Worm (Caenorhabditis elegans) whole organism, mixed stage, embryonic: Measurements from ENCODE around the gene srw-62.

ENCODE experiments used
- elt-3 ChIP-seq: fragments of 150-350 bp; optimal IDR thresholded peaks from 2 replicates; lab custom pipeline; 2014; ENCODE audit warnings: missing biosample characterization, missing genetic modification characterization
- lsy-2 ChIP-seq: fragments of 150-350 bp; optimal IDR thresholded peaks from 2 replicates; lab custom pipeline; 2014; ENCODE audit warnings: missing biosample characterization, missing genetic modification characterization
- nhr-12 ChIP-seq: fragments of 150-350 bp; optimal IDR thresholded peaks from 2 replicates; lab custom pipeline; 2014; ENCODE audit warnings: missing biosample characterization, missing genetic modification characterization
- nhr-28 ChIP-seq: fragments of 150-350 bp; optimal IDR thresholded peaks from 2 replicates; lab custom pipeline; 2014; ENCODE audit warnings: missing biosample characterization, missing genetic modification characterization
- sptf-1 ChIP-seq: sonication (generic microtip); optimal IDR thresholded peaks from 2 replicates; lab custom pipeline; 2017; ENCODE audit warnings: mild to moderate bottlenecking, missing genetic modification characterization, moderate library complexity, missing compliant biosample characterization
- unc-120 ChIP-seq: sonication (generic microtip); optimal IDR thresholded peaks from 2 replicates; lab custom pipeline; 2017; ENCODE audit warnings: missing genetic modification characterization, missing compliant biosample characterization; ENCODE audit not compliant: poor library complexity, severe bottlenecking
- unc-62 ChIP-seq: fragments of 150-350 bp; optimal IDR thresholded peaks from 2 replicates; lab custom pipeline; 2014; ENCODE audit warnings: missing biosample characterization, missing genetic modification reagents, missing genetic modification characterization
- ztf-11 ChIP-seq: fragments of 150-350 bp; optimal IDR thresholded peaks from 2 replicates; lab custom pipeline; 2014; ENCODE audit warnings: missing biosample characterization, missing genetic modification characterization

- TF ChIP-seq unc-62 (no peak), elt-3 (no peak), unc-120 (tag; lab: Kevin White, UChicago) (no peak), sptf-1 (tag; lab: Kevin White, UChicago) (peak; percentile 20), nhr-12 (tag; lab: Kevin White, UChicago) (no peak), ztf-11 (no peak), lsy-2 (no peak), nhr-28 (no peak)
Observed at ce11 chrII:7863480-7864125, 38.4 kb downstream of the srw-62 start.
